Worm (Caenorhabditis elegans) whole organism, L2 larva: ENCODE data around the gene ephx-1.

ENCODE experiments used
- aly-2 ChIP-seq: fragments of 150-350 bp; optimal IDR thresholded peaks from 2 replicates; lab custom pipeline; 2014; ENCODE audit warnings: missing biosample characterization, missing genetic modification characterization
- ama-1 ChIP-seq: fragments of 150-350 bp; optimal IDR thresholded peaks from 2 replicates; lab custom pipeline; 2018; ENCODE audit warnings: inconsistent platforms
- ceh-82 ChIP-seq: fragments of 150-350 bp; optimal IDR thresholded peaks from 2 replicates; lab custom pipeline; 2014; ENCODE audit warnings: missing biosample characterization, missing genetic modification characterization
- dmd-4 ChIP-seq: sonication (generic microtip); optimal IDR thresholded peaks from 2 replicates; lab custom pipeline; 2017; ENCODE audit warnings: missing biosample characterization, missing genetic modification characterization
- lin-39 ChIP-seq: fragments of 150-350 bp; optimal IDR thresholded peaks from 2 replicates; lab custom pipeline; 2014; ENCODE audit warnings: missing biosample characterization, missing genetic modification reagents, missing genetic modification characterization
- nhr-6 ChIP-seq: fragments of 150-350 bp; optimal IDR thresholded peaks from 2 replicates; lab custom pipeline; 2014; ENCODE audit warnings: missing biosample characterization, missing genetic modification characterization
- nhr-77 ChIP-seq: fragments of 150-350 bp; optimal IDR thresholded peaks from 2 replicates; lab custom pipeline; 2014; ENCODE audit warnings: missing biosample characterization, missing genetic modification characterization
- snpc-4 ChIP-seq: fragments of 150-350 bp; optimal IDR thresholded peaks from 2 replicates; lab custom pipeline; 2014; ENCODE audit warnings: missing biosample characterization, missing genetic modification characterization
- ztf-1 ChIP-seq: fragments of 200-800 bp; sonication (Bioruptor generic); conservative IDR thresholded peaks from 2 replicates; pipeline ENCODE4 v1.3.6; 2022; ENCODE audit warnings: missing genetic modification characterization, missing compliant biosample characterization

DNA sequence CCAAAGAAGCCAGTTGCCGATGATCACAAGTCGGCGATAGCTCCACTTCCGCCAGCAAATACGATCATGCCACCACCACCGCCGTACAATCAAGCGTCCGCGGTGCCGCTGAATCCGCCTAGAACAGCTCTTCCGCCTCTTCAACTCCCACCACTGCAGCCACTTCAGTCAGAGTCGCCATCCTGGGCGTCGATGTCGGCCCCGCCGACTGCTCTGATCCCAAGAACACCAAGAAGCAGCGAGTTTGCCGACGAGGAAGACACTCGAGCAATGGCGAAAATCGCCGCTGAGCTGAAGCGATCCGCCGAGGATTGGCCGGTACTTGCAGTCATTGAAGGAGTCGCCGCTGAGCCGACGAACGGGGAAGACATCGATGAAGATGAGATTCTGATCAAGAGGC is 36.6 kb upstream of the ephx-1 start:
- TF ChIP-seq ceh-82 (no peak), aly-2 (tag; lab: Kevin White, UChicago) (no peak), dmd-4 (no peak), snpc-4 (tag; lab: Kevin White, UChicago) (no peak), ztf-1 (GFP tag; lab: Robert Waterston, UW) (no peak), nhr-6 (tag; lab: Kevin White, UChicago) (no peak), nhr-77 (tag; lab: Kevin White, UChicago) (no peak), ama-1 (lab: Kevin White, UChicago) (no peak), lin-39 (no peak)
